Worm (Caenorhabditis elegans) whole organism, midembryonic: ENCODE measurements around the gene Y45G12B.3.

ENCODE experiments used
- T22C8.4 ChIP-seq: fragments of 200-800 bp; sonication (Bioruptor generic); IDR thresholded peaks from 2 replicates; pipeline ENCODE4 v1.3.6; 2022; ENCODE audit warnings: missing genetic modification characterization, missing compliant biosample characterization
- cog-1 ChIP-seq: sonication (generic microtip); optimal IDR thresholded peaks from 2 replicates; lab custom pipeline; 2016; ENCODE audit warnings: missing genetic modification characterization, missing compliant biosample characterization
- flt-1 ChIP-seq: fragments of 200-800 bp; sonication (Bioruptor generic); IDR thresholded peaks from 2 replicates; pipeline ENCODE4 v1.3.6; 2022; ENCODE audit warnings: missing genetic modification characterization, missing compliant biosample characterization
- klf-2 ChIP-seq: fragments of 200-800 bp; sonication (Bioruptor generic); conservative IDR thresholded peaks from 2 replicates; pipeline ENCODE4 v1.3.6; 2022; ENCODE audit warnings: missing genetic modification reagents, missing genetic modification characterization, missing compliant biosample characterization
- tab-1 ChIP-seq: fragments of 200-800 bp; sonication (Bioruptor generic); IDR thresholded peaks from 2 replicates; pipeline ENCODE4 v1.3.6; 2022; ENCODE audit warnings: missing genetic modification characterization, missing compliant biosample characterization
- ztf-23 ChIP-seq: fragments of 200-800 bp; sonication (Bioruptor generic); IDR thresholded peaks from 2 replicates; pipeline ENCODE4 v1.3.6; 2022; ENCODE audit warnings: missing genetic modification reagents, missing genetic modification characterization, missing compliant biosample characterization
- ztf-29 ChIP-seq: fragments of 200-800 bp; sonication (Bioruptor generic); IDR thresholded peaks from 2 replicates; pipeline ENCODE4 v1.3.6; 2022; ENCODE audit warnings: missing genetic modification reagents, missing genetic modification characterization, missing compliant biosample characterization

DNA sequence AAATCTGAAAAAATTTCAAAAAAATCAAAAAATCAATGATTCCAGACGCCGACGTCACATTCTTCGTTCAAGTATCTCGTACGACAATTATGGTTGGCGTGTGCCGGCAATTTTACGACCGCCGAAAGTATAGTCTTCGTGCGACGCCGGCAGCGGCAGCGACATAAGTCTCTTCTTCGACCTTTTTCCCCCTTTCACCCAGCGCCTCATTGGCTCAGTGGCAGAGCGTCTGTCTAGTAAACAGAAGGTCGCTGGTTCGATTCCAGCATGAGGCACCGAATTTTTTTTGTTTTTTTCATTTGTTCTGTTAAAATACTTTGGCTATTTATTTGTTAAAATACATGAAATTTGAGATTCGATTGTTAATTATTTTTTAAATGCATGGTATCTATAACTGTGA, 22.2 kb downstream of the Y45G12B.3 start:
- TF ChIP-seq ztf-29 = no peak
- TF ChIP-seq T22C8.4 (GFP tag; lab: Robert Waterston, UW) = no peak
- no peak for TF ChIP-seq cog-1 (tag; lab: Kevin White, UChicago)
- TF ChIP-seq ztf-23 (GFP tag; lab: Robert Waterston, UW) = peak; percentile 85
- TF ChIP-seq klf-2 = 0 out of 2 replicates have a peak, but pooled peaks have one; percentile 25
- peak; percentile 86 for TF ChIP-seq flt-1
- peak; percentile 86 for TF ChIP-seq tab-1 (GFP tag; lab: Robert Waterston, UW)
